Worm (Caenorhabditis elegans) whole organism, L1 larva: ENCODE results near the gene C34B4.5.

Experiments
- C16A3.4 ChIP-seq: fragments of 150-350 bp; optimal IDR thresholded peaks from 2 replicates; lab custom pipeline; 2014; ENCODE audit warnings: missing biosample characterization, missing genetic modification characterization
- blmp-1 ChIP-seq: fragments of 150-350 bp; optimal IDR thresholded peaks from 2 replicates; lab custom pipeline; 2014; ENCODE audit warnings: missing biosample characterization, missing genetic modification characterization
- ceh-8 ChIP-seq: fragments of 200-800 bp; sonication (Bioruptor generic); optimal IDR thresholded peaks from 2 replicates; lab custom pipeline; 2018; ENCODE audit warnings: mild to moderate bottlenecking, missing genetic modification characterization, moderate library complexity, missing compliant biosample characterization
- snpc-4 ChIP-seq: fragments of 150-350 bp; optimal IDR thresholded peaks from 2 replicates; lab custom pipeline; 2014; ENCODE audit warnings: missing biosample characterization, missing genetic modification characterization

ce11 chrV:13075432-13075831 is 20.3 kb upstream of the C34B4.5 start:
- no peak for TF ChIP-seq snpc-4 (tag; lab: Kevin White, UChicago)
- TF ChIP-seq blmp-1 (tag; lab: Kevin White, UChicago): no peak
- no peak for TF ChIP-seq C16A3.4 (tag; lab: Kevin White, UChicago)
- no peak for TF ChIP-seq ceh-8 (GFP tag; lab: Kevin White, UChicago)
